Fruit fly (Drosophila melanogaster) Kc167 (cell line): ENCODE data around the gene CG10365.

Experiments used
- Myc ChIP-seq: fragments of >200 bp; optimal IDR thresholded peaks from 2 replicates; lab custom pipeline; 2017; ENCODE audit warnings: missing external identifiers
- h ChIP-seq: fragments of >200 bp; optimal IDR thresholded peaks from 3 replicates; lab custom pipeline; 2018; ENCODE audit warnings: missing external identifiers
- insv ChIP-seq: fragments of >200 bp; optimal IDR thresholded peaks from 3 replicates; lab custom pipeline; 2018; ENCODE audit warnings: missing external identifiers
- psq ChIP-seq: fragments of >200 bp; optimal IDR thresholded peaks from 2 replicates; lab custom pipeline; 2017; ENCODE audit warnings: missing external identifiers
- ttk ChIP-seq: sonication (Bioruptor generic); optimal IDR thresholded peaks from 2 replicates; lab custom pipeline; 2017; ENCODE audit warnings: missing external identifiers

DNA sequence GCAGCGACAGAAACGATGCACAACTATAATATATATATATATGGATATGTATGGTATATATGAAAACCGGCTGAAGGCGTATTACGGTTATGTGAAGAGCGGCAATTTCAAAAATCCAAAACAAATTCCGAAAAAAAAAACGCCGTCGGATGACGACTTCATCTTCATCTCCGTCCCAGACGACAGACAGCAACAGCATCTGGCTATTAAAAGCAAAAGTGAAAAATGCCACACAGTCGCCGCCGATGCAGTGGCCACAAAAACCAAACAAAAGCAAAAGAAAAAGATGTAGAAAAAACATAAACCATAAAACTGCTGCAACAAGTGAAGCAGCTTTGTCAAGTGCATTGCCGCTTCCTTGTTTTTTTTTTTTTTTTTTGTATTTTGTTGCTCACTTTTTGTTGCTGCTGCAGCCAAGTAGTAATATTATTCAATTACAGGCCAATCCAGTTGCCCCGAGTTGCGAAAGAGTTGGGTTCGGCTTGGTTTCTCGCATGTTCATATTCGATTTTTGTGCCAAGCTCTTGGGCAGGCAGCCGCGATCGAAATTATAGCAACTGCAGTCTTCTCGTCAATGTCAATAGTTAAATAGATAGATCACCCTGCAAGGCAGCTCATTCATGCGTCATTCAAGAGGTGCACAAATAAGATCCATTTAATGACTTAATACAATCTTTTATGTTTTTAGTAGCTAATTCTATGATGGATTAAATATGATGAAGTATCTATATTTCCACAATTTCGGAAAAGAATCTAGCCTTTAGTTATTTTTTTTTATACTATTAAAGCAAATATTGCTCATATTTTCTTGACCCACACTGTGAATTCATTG is 11.7 kb downstream of the CG10365 start:
- no peak for TF ChIP-seq ttk (lab: Kevin White, UChicago)
- TF ChIP-seq h (lab: Kevin White, UChicago) = no peak
- no peak for TF ChIP-seq psq (lab: Kevin White, UChicago)
- no peak for TF ChIP-seq insv (lab: Kevin White, UChicago)
- TF ChIP-seq Myc = no peak
